Worm (Caenorhabditis elegans) whole organism, L3 larva: ENCODE data around the gene gpd-4.

ENCODE experiments used
- R02D3.7 ChIP-seq: fragments of 150-350 bp; optimal IDR thresholded peaks from 2 replicates; lab custom pipeline; 2014; ENCODE audit warnings: missing biosample characterization, missing genetic modification characterization
- ZK546.5 ChIP-seq: sonication (generic microtip); optimal IDR thresholded peaks from 2 replicates; lab custom pipeline; 2017; ENCODE audit warnings: missing biosample characterization, missing genetic modification characterization
- aly-2 ChIP-seq: fragments of 150-350 bp; optimal IDR thresholded peaks from 2 replicates; lab custom pipeline; 2014; ENCODE audit warnings: missing biosample characterization, missing genetic modification characterization
- ama-1 ChIP-seq: fragments of 150-350 bp; optimal IDR thresholded peaks from 2 replicates; lab custom pipeline; 2018
- ceh-16 ChIP-seq: sonication (generic microtip); optimal IDR thresholded peaks from 2 replicates; lab custom pipeline; 2017; ENCODE audit warnings: missing biosample characterization, missing genetic modification characterization
- ceh-28 ChIP-seq: fragments of 150-350 bp; optimal IDR thresholded peaks from 2 replicates; lab custom pipeline; 2014; ENCODE audit warnings: missing biosample characterization, missing genetic modification reagents, missing genetic modification characterization
- ceh-9 ChIP-seq: sonication (generic microtip); optimal IDR thresholded peaks from 2 replicates; lab custom pipeline; 2018; ENCODE audit warnings: missing biosample characterization, missing genetic modification characterization
- egl-27 ChIP-seq: sonication (generic microtip); optimal IDR thresholded peaks from 4 replicates; lab custom pipeline; 2017; ENCODE audit warnings: missing biosample characterization, missing genetic modification reagents, missing genetic modification characterization
- egl-5 ChIP-seq: fragments of 150-350 bp; optimal IDR thresholded peaks from 2 replicates; lab custom pipeline; 2017; ENCODE audit warnings: missing biosample characterization, missing genetic modification reagents, missing genetic modification characterization, inconsistent platforms
- elt-1 ChIP-seq: fragments of 150-350 bp; optimal IDR thresholded peaks from 2 replicates; lab custom pipeline; 2014; ENCODE audit warnings: missing biosample characterization, missing genetic modification characterization
- elt-2 ChIP-seq: sonication (generic microtip); optimal IDR thresholded peaks from 2 replicates; lab custom pipeline; 2016; ENCODE audit warnings: missing genetic modification reagents, mild to moderate bottlenecking, missing genetic modification characterization, missing compliant biosample characterization
- fkh-10 ChIP-seq: sonication (generic microtip); optimal IDR thresholded peaks from 2 replicates; lab custom pipeline; 2017; ENCODE audit warnings: missing biosample characterization, missing genetic modification reagents, missing genetic modification characterization
- fkh-2 ChIP-seq: fragments of 150-350 bp; optimal IDR thresholded peaks from 2 replicates; lab custom pipeline; 2014; ENCODE audit warnings: missing biosample characterization, missing genetic modification reagents, missing genetic modification characterization
- fos-1 ChIP-seq: fragments of 150-350 bp; optimal IDR thresholded peaks from 2 replicates; lab custom pipeline; 2014; ENCODE audit warnings: missing biosample characterization, missing genetic modification characterization
- hmg-11 ChIP-seq: sonication (generic microtip); optimal IDR thresholded peaks from 2 replicates; lab custom pipeline; 2016; ENCODE audit warnings: missing genetic modification characterization, missing compliant biosample characterization
- jun-1 ChIP-seq: fragments of 150-350 bp; optimal IDR thresholded peaks from 2 replicates; lab custom pipeline; 2014; ENCODE audit warnings: missing biosample characterization, missing genetic modification reagents, missing genetic modification characterization
- lin-15B ChIP-seq: fragments of 150-350 bp; optimal IDR thresholded peaks from 2 replicates; lab custom pipeline; 2014; ENCODE audit warnings: missing biosample characterization, missing genetic modification characterization
- mdl-1 ChIP-seq: fragments of 150-350 bp; optimal IDR thresholded peaks from 2 replicates; lab custom pipeline; 2014; ENCODE audit warnings: missing biosample characterization, missing genetic modification characterization
- mml-1 ChIP-seq: fragments of 150-350 bp; sonication (generic microtip); optimal IDR thresholded peaks from 3 replicates; lab custom pipeline; 2014; ENCODE audit warnings: missing biosample characterization, missing genetic modification characterization
- nfya-1 ChIP-seq: sonication (generic microtip); optimal IDR thresholded peaks from 2 replicates; lab custom pipeline; 2017; ENCODE audit warnings: missing genetic modification characterization, mild to moderate bottlenecking, missing compliant biosample characterization, antibody characterized with exemption, moderate library complexity; ENCODE audit not compliant: insufficient read depth
- nhr-12 ChIP-seq: fragments of 150-350 bp; optimal IDR thresholded peaks from 2 replicates; lab custom pipeline; 2014; ENCODE audit warnings: missing biosample characterization, missing genetic modification characterization
- nhr-23 ChIP-seq: fragments of 150-350 bp; optimal IDR thresholded peaks from 2 replicates; lab custom pipeline; 2014; ENCODE audit warnings: missing biosample characterization, missing genetic modification reagents, missing genetic modification characterization
- nhr-237 ChIP-seq: fragments of 150-350 bp; optimal IDR thresholded peaks from 2 replicates; lab custom pipeline; 2014; ENCODE audit warnings: missing biosample characterization, missing genetic modification characterization
- nhr-25 ChIP-seq: sonication (generic microtip); optimal IDR thresholded peaks from 2 replicates; lab custom pipeline; 2017; ENCODE audit warnings: missing biosample characterization, missing genetic modification characterization
- nhr-28 ChIP-seq: fragments of 150-350 bp; optimal IDR thresholded peaks from 2 replicates; lab custom pipeline; 2014; ENCODE audit warnings: missing biosample characterization, missing genetic modification characterization
- nhr-43 ChIP-seq: sonication (generic microtip); optimal IDR thresholded peaks from 2 replicates; lab custom pipeline; 2016; ENCODE audit warnings: mild to moderate bottlenecking, missing genetic modification characterization, missing compliant biosample characterization; ENCODE audit not compliant: poor library complexity, severe bottlenecking
- nhr-77 ChIP-seq: fragments of 150-350 bp; optimal IDR thresholded peaks from 2 replicates; lab custom pipeline; 2014; ENCODE audit warnings: missing biosample characterization, missing genetic modification characterization
- pha-4 ChIP-seq: fragments of 150-350 bp; optimal IDR thresholded peaks from 2 replicates; lab custom pipeline; 2014; ENCODE audit warnings: missing biosample characterization, missing genetic modification reagents, missing genetic modification characterization
- pqm-1 ChIP-seq: fragments of 150-350 bp; optimal IDR thresholded peaks from 2 replicates; lab custom pipeline; 2017; ENCODE audit warnings: missing biosample characterization, missing genetic modification characterization, inconsistent platforms
- sea-2 ChIP-seq: fragments of 150-350 bp; sonication (generic microtip); optimal IDR thresholded peaks from 4 replicates; lab custom pipeline; 2014; ENCODE audit warnings: missing biosample characterization, missing genetic modification reagents, missing genetic modification characterization
- snpc-4 ChIP-seq: fragments of 150-350 bp; optimal IDR thresholded peaks from 2 replicates; lab custom pipeline; 2014; ENCODE audit warnings: missing biosample characterization, missing genetic modification characterization
- tbx-2 ChIP-seq: sonication (generic microtip); optimal IDR thresholded peaks from 2 replicates; lab custom pipeline; 2016; ENCODE audit warnings: mild to moderate bottlenecking, missing genetic modification characterization, missing compliant biosample characterization
- unc-39 ChIP-seq: sonication (generic microtip); optimal IDR thresholded peaks from 4 replicates; lab custom pipeline; 2017; ENCODE audit warnings: missing biosample characterization, missing genetic modification characterization
- zag-1 ChIP-seq: fragments of 150-350 bp; optimal IDR thresholded peaks from 2 replicates; lab custom pipeline; 2014; ENCODE audit warnings: missing biosample characterization, missing genetic modification characterization
- ztf-4 ChIP-seq: fragments of 150-350 bp; optimal IDR thresholded peaks from 2 replicates; lab custom pipeline; 2014; ENCODE audit warnings: missing biosample characterization, missing genetic modification characterization

The gpd-4 gene

ce11 chrII:10170837-10171318 lies at the start of gene gpd-4:
gpd-4 (plus strand) TSS chrII:10171268.
- TF ChIP-seq mdl-1 (tag; lab: Kevin White, UChicago) (no peak), nhr-43 (tag; lab: Kevin White, UChicago) (no peak), tbx-2 (tag; lab: Kevin White, UChicago) (no peak), lin-15B (tag; lab: Kevin White, UChicago) (no peak), fkh-2 (no peak), aly-2 (tag; lab: Kevin White, UChicago) (no peak), ztf-4 (tag; lab: Kevin White, UChicago) (no peak), egl-5 (tag; lab: Kevin White, UChicago) (no peak), elt-2 (tag; lab: Kevin White, UChicago) (no peak), nhr-77 (tag; lab: Kevin White, UChicago) (no peak), jun-1 (tag; lab: Kevin White, UChicago) (no peak), elt-1 (tag; lab: Kevin White, UChicago) (no peak), fkh-10 (GFP tag; lab: Kevin White, UChicago) (no peak)

- no peak for TF ChIP-seq nhr-237 (tag; lab: Kevin White, UChicago)
- TF ChIP-seq nfya-1 (tag; lab: Kevin White, UChicago) = no peak
- TF ChIP-seq nhr-12 (tag; lab: Kevin White, UChicago) = no peak
- TF ChIP-seq R02D3.7 = no peak
- no peak for TF ChIP-seq mml-1
- TF ChIP-seq fkh-2 = no peak
- TF ChIP-seq egl-5 (tag; lab: Kevin White, UChicago) = no peak
- TF ChIP-seq nhr-28 (tag; lab: Kevin White, UChicago) = no peak
- no peak for TF ChIP-seq nhr-43 (tag; lab: Kevin White, UChicago)
- TF ChIP-seq, all 47 proteins: peak for 0
These were observed 49.3 kb upstream of the gpd-4 start, which contains the start of gene lov-1 for ce11 chrII:10121725-10122124. lov-1 (minus strand) TSS chrII:10121825.

ce11 chrII:10122465-10122864 lies 48.6 kb upstream of the gpd-4 start, which contains the start of gene F27E5.7:
F27E5.7 (plus strand) TSS chrII:10122765.
- TF ChIP-seq nhr-28 (tag; lab: Kevin White, UChicago) (no peak), ceh-9 (tag; lab: Kevin White, UChicago) (no peak), mml-1 (no peak), ceh-28 (no peak), fos-1 (tag; lab: Kevin White, UChicago) (no peak), egl-5 (tag; lab: Kevin White, UChicago) (no peak), snpc-4 (no peak), pqm-1 (tag; lab: Kevin White, UChicago) (no peak), nhr-23 (tag; lab: Kevin White, UChicago) (no peak), nhr-43 (tag; lab: Kevin White, UChicago) (no peak), mdl-1 (tag; lab: Kevin White, UChicago) (no peak), unc-39 (tag; lab: Kevin White, UChicago) (no peak), pha-4 (no peak), sea-2 (no peak)

ce11 chrII:10127389-10127788 lies 43.7 kb upstream of the gpd-4 start, which contains the start of gene F27E5.8:
F27E5.8 (minus strand) TSS chrII:10127489.
- TF ChIP-seq hmg-11 (tag; lab: Kevin White, UChicago) (no peak), ceh-28 (no peak), ceh-16 (no peak), ceh-9 (tag; lab: Kevin White, UChicago) (no peak), nhr-25 (tag; lab: Kevin White, UChicago) (no peak), zag-1 (tag; lab: Kevin White, UChicago) (no peak), egl-27 (tag; lab: Kevin White, UChicago) (no peak), mml-1 (no peak), ZK546.5 (tag; lab: Kevin White, UChicago) (no peak), nhr-28 (tag; lab: Kevin White, UChicago) (no peak), nhr-43 (tag; lab: Kevin White, UChicago) (no peak)
- TF ChIP-seq, all 47 proteins: peak for 0

- no peak for TF ChIP-seq ceh-16
- no peak for TF ChIP-seq ama-1 (lab: Kevin White, UChicago)
- TF ChIP-seq pha-4 = no peak
- TF ChIP-seq fkh-10 (GFP tag; lab: Kevin White, UChicago) = no peak
- no peak for TF ChIP-seq egl-27 (tag; lab: Kevin White, UChicago)
- no peak for TF ChIP-seq tbx-2 (tag; lab: Kevin White, UChicago)
- TF ChIP-seq, all 47 proteins: peak for 0
These were observed 39.3 kb upstream of the gpd-4 start, which contains the start of gene F27E5.5 for ce11 chrII:10131760-10132159. F27E5.5 (minus strand) TSS chrII:10131860.
